Worm (Caenorhabditis elegans): ENCODE results near the gene gasr-8.

- TF ChIP-seq F13C5.2 (tag; optimal IDR thresholded peaks at IDR 0.05) (no peak), ceh-36 (tag; optimal IDR thresholded peaks at IDR 0.05) (no peak), hmbx-1 (tag; optimal IDR thresholded peaks at IDR 0.05) (no peak), flt-1 (GFP tag; IDR thresholded peaks at IDR 0.05) (no peak), ama-1 (optimal IDR thresholded peaks at IDR 0.05) (no peak), sea-1 (GFP tag; conservative IDR thresholded peaks at IDR 0.05) (no peak), hmg-4 (GFP tag; optimal IDR thresholded peaks at IDR 0.05) (no peak), tra-4 (tag; optimal IDR thresholded peaks at IDR 0.05) (no peak), tbx-37 (GFP tag; conservative IDR thresholded peaks at IDR 0.05) (no peak), ets-7 (tag; optimal IDR thresholded peaks at IDR 0.05) (no peak)
These were observed 31.9 kb upstream of the gasr-8 start for ce11 chrV:14656970-14657369.
